Worm (Caenorhabditis elegans): ENCODE measurements around the gene K11H12.5.

ce11 chrIV:684748-685147 lies 8.4 kb downstream of the K11H12.5 start:
- TF ChIP-seq ztf-11 (tag; optimal IDR thresholded peaks at IDR 0.05) (no peak), elt-3 (tag; optimal IDR thresholded peaks at IDR 0.05) (no peak)

All from whole organism, mixed stage, embryonic.